Fruit fly (Drosophila melanogaster) ovary, adult (tissue): ENCODE measurements around the gene Mat89Ba.

Experiments used
- CG17801 ChIP-seq: fragments of 200-800 bp; optimal IDR thresholded peaks from 2 replicates; lab custom pipeline; 2019; ENCODE audit warnings: missing biosample characterization, mild to moderate bottlenecking, missing genetic modification characterization, moderate library complexity; ENCODE audit not compliant: partially characterized antibody

The Mat89Ba gene

DNA sequence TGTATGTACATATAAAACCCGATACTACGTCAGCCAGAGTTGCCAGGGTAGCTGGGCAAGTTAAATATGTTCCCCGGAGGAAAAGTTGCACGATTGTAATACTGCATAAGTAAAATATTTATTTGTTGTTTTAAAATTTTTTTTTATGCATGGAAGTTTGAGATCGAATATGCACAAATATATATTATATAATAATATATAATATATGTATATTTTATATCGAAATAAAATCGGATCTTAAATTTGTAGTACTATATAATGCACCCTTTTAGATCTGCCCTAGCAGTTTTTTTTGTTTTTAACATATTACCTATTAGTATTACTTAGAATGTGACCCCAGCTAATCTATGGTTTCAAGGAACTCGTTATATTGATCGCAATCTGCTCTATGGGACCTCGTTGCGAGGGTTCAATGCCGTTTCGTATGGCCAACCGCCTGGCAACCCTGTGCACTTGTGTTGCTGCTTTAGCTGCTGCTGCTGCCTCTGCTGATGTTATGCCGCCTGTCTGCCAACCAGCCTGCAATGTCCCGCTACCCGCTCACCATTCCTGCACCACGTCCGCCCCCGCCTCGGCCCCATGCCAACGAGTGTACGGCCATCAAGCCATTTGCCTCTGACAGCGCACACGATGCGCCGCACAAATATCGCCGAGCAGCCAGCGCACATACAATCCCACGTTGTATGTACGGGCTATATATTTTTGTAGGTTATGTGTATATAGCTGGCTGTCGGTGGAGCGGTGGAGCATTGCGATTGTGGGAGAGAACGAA, 36.1 kb downstream of the Mat89Ba start:
- peak; percentile 71 for TF ChIP-seq CG17801

DNA sequence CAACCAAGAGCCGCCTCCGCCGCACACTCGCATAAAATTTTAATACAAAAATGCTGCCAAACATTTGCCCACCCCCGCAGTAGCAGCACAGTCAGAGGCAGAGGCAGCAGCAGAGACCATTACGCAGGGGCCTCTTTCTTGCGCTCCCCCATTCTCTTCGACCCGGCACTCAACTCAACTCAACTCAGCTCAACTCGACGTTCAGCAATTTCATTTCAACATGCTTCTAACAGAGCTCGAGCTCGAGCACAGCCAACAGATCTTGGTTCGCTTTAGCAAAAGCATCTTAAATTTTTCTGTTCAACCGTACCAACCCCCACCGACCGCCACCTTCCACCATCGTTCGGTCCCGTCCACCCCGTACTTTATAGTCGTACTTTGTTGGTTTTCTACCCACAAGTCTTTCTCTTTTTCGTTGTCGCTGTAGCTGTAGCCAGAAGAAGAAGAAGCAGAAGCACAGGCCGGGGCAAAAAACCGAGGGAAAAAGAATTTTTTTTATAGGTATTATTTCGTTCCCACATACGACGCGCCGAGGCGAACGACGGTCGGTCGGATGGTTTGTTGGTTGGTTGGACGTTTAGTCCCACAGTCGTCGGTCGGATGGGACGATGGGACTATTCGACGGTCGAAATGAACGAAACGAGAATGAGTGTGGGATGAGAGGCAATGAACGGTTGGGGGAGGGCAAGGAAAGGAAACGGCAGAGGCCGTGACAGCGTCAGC, 36.8 kb downstream of the Mat89Ba start:
- TF ChIP-seq CG17801, result no peak

DNA sequence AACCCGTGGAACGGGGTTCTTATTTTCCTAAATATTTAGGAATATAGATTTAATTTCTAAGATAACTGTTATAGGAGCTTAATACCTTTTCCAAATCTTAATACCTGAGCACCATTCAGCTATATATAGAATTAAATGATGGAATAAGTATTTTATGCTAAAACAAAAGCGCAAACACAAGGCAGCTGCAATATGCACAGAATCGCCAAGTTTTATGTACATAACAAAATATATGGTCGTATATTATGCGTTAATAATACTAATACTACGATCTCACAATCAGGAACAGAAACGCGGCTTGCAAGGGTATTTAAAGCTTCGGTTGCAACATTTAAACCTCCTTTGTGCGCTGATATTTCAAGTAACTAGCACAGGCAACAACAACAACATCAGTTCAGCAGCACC, 37.5 kb downstream of the Mat89Ba start:
- no peak for TF ChIP-seq CG17801

DNA sequence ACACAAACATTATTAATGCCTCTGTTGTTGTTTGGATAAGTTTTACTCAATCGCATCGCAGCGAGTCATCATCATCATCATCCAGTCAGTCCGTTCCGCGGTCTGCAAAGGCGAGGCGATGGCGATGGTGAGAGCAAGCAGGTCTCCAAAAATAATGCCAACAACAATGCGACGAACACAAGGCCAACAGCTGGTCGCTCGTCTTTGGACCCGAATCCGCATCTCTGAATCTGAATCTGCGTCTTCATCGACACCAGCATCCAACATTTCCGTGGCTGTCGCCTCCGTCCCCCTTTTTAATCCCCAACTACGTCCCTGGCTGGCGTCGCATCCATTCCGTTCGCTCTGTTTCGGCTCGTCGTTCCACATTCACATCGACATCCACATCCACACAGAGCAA, 37.9 kb downstream of the Mat89Ba start:
- TF ChIP-seq CG17801, result no peak

DNA sequence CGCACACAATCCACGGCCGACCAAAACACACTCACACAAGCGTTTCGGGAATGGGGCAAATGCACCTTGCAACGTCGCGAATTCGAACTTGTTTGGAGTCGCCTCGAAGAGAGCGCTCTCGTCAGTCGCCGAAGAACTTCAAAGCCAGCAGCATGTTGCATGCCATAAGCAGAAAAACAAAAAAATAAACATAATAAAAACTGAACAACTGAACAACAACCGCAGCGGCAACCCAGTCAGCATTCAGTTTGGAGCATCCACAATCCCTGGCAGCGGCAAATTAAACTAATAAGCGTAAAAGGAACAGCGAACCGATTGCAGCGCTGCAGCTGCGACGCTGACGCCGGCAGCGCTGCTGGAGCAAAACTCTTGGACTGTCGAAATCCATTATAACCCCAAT, 39.6 kb downstream of the Mat89Ba start:
- TF ChIP-seq CG17801, result no peak

DNA sequence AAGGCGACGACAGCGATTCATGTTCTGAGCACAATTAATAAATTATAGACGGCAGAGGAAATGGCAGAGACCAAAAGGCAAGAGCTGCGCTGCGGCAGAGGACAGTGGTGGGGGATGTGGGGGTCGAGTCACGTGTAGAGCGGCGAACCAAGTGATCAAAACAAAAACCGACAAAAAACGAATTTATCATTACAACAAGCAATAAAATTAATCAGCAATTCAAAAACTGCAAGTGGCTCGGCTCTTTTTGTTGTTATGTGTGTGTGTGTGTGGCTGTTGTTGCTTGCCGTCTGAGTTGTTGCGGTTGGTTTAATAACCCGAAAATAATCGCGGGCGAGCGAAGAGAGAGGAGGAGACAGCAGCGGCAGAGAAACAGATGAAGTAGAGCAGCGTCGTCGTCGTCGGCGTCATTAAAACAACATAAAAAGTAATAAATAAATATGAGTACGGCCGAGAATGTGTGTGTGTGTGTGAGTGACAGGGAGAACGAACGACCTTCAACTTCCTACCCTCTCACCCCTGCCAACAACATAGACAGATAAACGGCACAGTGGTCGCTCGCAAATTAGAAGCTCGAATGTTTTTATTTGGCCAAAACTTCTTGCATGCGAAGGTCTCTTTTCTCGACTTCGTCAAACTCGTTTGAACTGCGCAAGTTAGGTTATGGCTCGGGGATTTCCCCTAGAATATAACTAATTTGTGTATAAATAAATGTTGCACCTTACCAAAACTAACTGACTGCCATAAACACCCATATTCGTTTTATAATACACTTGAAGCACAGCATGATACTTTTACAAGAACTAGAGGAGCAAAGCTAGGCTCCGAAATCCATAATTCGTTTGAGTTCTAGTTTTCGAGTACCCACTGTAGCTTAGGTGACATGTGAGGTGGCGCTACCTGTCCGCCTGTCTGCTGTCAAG, 40.6 kb downstream of the Mat89Ba start:
- peak; percentile 41 for TF ChIP-seq CG17801

DNA sequence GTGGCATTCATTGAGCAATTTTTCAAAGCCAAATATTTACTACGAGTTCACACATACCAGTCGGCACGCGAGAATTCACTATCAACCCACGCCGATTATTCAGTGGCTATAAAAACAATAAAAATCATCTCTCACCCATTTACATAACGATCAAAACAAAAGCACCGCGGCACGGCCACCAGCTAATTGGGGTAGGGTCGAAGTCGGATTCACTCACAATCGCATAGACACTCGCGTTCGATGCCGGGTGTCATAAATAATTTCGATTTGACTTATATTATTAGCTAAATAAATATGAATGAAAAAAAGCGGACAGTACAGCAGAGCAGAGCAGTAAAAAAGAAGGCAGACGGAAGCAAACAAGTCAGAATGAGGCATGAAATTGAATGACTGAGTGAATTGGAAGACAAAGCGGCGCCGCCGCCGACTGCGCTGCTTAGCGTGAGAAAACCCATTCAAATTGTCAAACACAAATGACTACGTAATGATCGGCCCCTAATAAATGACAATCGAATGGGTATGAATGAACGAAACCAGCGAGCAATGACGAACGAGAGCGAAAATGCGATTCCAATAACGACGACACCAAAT, 42.0 kb downstream of the Mat89Ba start:
- no peak for TF ChIP-seq CG17801

DNA sequence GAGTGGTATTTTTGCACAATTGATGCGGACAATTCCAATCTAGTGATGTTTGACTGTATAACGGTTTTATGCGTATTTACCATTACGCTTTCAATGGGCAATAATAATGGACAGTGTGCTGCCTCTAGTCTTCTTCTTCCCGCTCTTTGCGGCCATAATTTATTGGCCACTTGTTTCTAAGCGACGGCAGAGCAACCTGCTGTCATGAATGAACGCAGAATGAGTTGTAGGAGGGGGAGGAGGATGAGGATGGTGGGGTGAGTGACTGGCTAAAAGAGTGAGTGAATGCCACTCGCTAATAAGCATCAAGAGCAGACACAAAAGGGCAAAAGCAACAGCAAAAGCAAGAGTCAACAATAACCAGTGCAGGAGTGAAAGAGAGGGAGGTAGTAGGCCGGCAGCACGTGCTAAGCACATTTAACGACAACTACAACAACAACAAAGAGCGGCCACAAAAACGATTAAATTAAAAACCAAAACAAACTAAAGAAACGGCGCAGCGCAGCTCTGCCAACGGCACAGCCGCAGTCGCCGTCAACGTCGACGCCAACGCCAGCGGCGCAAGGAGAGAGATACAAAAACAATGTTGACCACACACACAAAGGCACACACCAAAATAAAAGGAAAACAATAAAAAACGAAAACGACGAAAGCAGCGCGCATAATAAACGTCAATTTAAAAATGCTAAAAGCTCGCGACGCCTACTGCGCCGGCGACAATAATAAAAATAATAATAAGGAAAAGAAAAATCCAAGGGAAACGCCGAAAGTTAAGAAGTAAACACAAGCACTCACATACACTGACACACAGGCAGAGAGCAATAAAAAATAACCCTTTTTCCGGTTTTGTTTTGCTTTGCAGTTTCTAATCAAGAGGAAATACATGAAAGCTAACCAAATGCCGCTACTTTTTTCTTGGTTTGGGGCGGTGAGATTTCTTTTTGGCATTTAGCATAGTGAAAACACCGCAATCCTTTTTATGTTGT, 43.2 kb downstream of the Mat89Ba start:
- TF ChIP-seq CG17801, result peak; percentile 13

DNA sequence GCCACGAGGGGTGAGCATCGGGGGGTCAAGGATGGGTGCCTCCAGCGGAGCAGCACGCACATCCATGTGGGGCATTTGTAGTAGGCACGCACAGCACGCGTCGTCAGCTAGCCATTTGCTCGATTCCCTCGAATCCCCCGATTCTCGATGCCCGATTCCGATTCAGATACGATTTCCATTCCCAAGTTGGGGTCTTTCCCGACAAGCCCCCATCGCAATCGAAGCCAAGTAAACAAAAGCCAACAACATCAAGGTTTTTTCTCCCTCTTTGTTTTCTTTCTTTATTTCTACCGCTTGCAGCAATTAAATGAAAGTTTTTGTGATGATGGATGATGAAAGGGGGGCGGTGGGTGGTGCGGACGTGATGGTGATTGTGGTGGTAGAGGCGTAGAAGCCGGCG, 45.1 kb downstream of the Mat89Ba start:
- no peak for TF ChIP-seq CG17801

DNA sequence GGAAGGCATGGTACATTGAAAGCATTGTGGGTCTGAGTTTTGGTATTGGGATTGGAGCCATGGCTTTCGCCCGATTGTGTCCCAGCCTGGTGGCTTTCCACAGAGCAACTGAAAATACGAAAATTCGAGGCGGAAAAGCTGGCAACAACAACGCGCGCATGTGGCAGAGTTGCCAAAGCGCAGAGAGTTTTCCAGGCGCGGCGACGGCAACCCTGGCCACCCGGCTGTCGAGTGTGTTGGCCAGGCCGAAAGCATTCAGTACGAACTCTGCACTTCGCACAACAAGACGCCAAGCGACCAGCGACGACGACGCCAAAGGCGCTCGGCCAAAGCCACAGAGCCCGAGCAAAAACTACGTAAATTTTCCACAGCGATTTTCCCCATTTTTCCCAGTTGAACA, 46.5 kb downstream of the Mat89Ba start:
- TF ChIP-seq CG17801, result no peak

DNA sequence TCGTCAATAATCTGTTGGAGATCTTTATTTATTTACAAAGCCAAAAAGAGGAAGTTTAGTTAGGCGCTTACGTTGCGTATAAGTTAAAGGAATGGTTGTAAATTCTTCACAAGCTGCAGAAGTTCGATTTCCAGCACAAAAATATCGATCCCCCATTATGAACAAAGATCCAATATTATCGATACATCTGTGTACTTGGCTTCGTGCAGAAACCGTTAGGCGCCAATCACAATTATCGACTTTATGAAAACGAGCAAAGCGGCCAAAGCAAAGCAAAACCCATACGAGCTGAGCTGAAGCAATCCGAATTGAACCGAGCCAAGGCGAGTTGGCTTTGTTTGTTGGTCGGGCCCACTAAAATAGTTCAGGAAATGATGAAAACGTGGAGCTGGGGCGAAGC, 46.9 kb downstream of the Mat89Ba start, which contains the start of gene tara:
Gene tara, plus strand, starts transcription at position 301 of the 400 bp plus-strand sequence.
- no peak for TF ChIP-seq CG17801

DNA sequence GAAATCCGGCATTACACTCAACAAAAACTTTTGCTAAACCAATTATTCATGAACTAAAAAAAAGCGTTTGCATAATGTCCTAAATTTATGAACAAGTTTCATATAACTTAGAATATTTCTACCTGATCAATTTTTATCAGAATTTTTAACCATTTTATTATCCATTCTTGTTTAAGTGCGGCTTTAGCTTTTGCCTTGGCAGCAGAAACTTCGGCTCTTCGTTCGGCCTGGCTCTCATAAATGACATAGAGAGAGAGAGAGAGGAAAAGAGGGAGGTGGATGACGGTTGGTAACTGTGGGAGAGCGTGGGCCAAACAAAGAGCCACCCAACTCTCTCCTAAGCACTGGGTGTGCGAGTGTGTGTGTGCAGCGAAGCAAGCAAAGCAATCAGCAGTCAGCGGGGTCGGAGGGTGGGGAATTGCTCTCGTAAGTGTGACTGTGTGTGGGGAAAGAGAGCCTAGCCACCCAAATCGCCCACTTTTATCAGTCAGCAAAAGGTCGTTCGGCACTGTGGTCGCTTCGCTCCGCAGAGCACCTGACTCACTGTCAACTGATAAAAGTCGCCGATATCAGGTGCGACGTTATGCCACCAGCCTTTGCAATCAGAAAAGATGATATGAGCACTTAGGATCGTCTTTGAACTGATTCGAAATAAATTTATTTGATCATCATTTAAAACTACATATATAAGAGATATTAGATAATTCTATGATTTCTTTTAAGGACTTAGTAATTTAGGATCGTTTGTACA, 47.6 kb downstream of the Mat89Ba start:
- TF ChIP-seq CG17801, result peak; percentile 86

DNA sequence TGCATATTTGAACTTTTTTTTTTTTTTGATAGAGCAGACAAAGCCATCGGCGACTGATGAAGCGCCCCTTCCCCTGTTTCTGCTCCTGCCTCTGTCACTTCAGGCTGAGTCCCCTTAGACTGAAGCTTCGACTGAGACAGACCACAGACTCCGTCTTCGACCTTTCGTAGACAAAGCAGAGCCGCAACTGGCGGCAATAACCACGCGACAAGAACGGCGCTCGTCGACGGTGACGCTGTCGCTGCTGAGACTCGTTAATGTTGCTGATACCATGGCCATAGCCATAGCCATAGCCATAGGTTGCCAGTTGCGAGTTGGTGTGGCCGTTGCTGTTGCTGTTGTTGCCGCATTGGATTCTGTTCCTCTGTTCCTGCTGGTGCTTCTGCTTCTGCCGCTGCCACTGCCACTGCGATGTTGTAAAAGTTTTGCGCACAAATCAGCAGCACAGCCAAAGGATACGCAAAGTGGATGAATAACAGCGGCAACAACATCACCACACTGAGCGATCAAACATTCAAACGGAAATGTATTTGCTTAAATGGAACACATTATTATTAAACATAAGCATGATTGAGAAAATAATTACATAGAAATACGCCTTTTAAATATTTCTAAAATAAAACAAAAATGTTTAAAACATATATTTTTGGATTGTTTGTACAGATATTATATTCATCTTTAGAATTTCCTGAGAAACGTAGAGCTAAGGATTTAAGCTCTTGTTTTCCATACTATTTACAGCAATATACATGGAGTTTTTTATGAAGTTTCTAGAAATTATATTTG, 48.8 kb downstream of the Mat89Ba start:
- no peak for TF ChIP-seq CG17801
